Fruit fly (Drosophila melanogaster): Measurements from ENCODE around the gene CG12986.
A peak's percentile ranks its signal among the peaks of the same experiment; 100 is the strongest.

Gene CG12986

dm6 chrX:17865103-17865502, 45.6 kb upstream of the CG12986 start (continued):
- TF ChIP-seq CG6683 (GFP tag; optimal IDR thresholded peaks at IDR 0.05), result no peak
- TF ChIP-seq BtbVII (GFP tag; optimal IDR thresholded peaks at IDR 0.05), result no peak
- TF ChIP-seq Hr78 (GFP tag; optimal IDR thresholded peaks at IDR 0.05), result no peak
- no peak for TF ChIP-seq CG6854 (GFP tag; optimal IDR thresholded peaks at IDR 0.05)
- no peak for TF ChIP-seq D (optimal IDR thresholded peaks at IDR 0.05)
- TF ChIP-seq D (GFP tag; optimal IDR thresholded peaks at IDR 0.05), result no peak
- no peak for TF ChIP-seq CG14965 (GFP tag; optimal IDR thresholded peaks at IDR 0.05; ENCODE audit: borderline replicate concordance)
- 0 out of 2 replicates have a peak, but pooled peaks have one; percentile 25 for TF ChIP-seq CG17328 (GFP tag; IDR thresholded peaks at IDR 0.05)
- no peak for TF ChIP-seq CG2120 (GFP tag; optimal IDR thresholded peaks at IDR 0.05)
- no peak for TF ChIP-seq CG13296 (GFP tag; optimal IDR thresholded peaks at IDR 0.05)
- TF ChIP-seq hkb (optimal IDR thresholded peaks at IDR 0.05), result no peak
- TF ChIP-seq hkb (GFP tag; IDR thresholded peaks at IDR 0.05), result peak; percentile 30; the same call in 1 of the 2 replicates
- TF ChIP-seq Usf (GFP tag; optimal IDR thresholded peaks at IDR 0.05), result no peak
- no peak for TF ChIP-seq Hr3 (GFP tag; optimal IDR thresholded peaks at IDR 0.05)
- TF ChIP-seq CG8924 (tag; optimal IDR thresholded peaks at IDR 0.05), result no peak
- TF ChIP-seq NK7.1 (GFP tag; optimal IDR thresholded peaks at IDR 0.05), result no peak
- TF ChIP-seq B-H2 (GFP tag; optimal IDR thresholded peaks at IDR 0.05), result no peak
- peak; percentile 22 for TF ChIP-seq sens (GFP tag)
- TF ChIP-seq CG9727 (GFP tag; optimal IDR thresholded peaks at IDR 0.05), result peak; percentile 10
- TF ChIP-seq fd96Cb (tag; optimal IDR thresholded peaks at IDR 0.05), result no peak
- no peak for TF ChIP-seq CG2199 (GFP tag; IDR thresholded peaks at IDR 0.05)
- no peak for TF ChIP-seq peb (GFP tag; IDR thresholded peaks at IDR 0.05)
- TF ChIP-seq ham (GFP tag; IDR thresholded peaks at IDR 0.05), result no peak
- TF ChIP-seq CG9932 (GFP tag; IDR thresholded peaks at IDR 0.05), result no peak
- no peak for TF ChIP-seq CG2889 (GFP tag; IDR thresholded peaks at IDR 0.05)
- no peak for TF ChIP-seq Lpt (GFP tag; optimal IDR thresholded peaks at IDR 0.05)
- no peak for TF ChIP-seq btn (GFP tag; optimal IDR thresholded peaks at IDR 0.05)
- TF ChIP-seq CG30403 (GFP tag; optimal IDR thresholded peaks at IDR 0.05), result no peak
- TF ChIP-seq odd (GFP tag; optimal IDR thresholded peaks at IDR 0.05), result no peak
- TF ChIP-seq CG1233 (GFP tag; optimal IDR thresholded peaks at IDR 0.05), result peak; percentile 36
- no peak for TF ChIP-seq CG3281 (GFP tag; optimal IDR thresholded peaks at IDR 0.05)
- TF ChIP-seq nom (GFP tag; optimal IDR thresholded peaks at IDR 0.05), result peak; percentile 22
- no peak for TF ChIP-seq chn (GFP tag; optimal IDR thresholded peaks at IDR 0.05)
- no peak for TF ChIP-seq CG16815 (GFP tag; optimal IDR thresholded peaks at IDR 0.05)
- no peak for TF ChIP-seq CG12219 (GFP tag; optimal IDR thresholded peaks at IDR 0.05)
- no peak for TF ChIP-seq eyg (GFP tag; optimal IDR thresholded peaks at IDR 0.05)
- no peak for TF ChIP-seq CG17829 (tag; optimal IDR thresholded peaks at IDR 0.05)
- no peak for TF ChIP-seq prd (optimal IDR thresholded peaks at IDR 0.05)
- TF ChIP-seq prd (GFP tag; IDR thresholded peaks at IDR 0.05), result no peak
- no peak for TF ChIP-seq CrebB (tag; optimal IDR thresholded peaks at IDR 0.05)
- no peak for TF ChIP-seq fd64A (GFP tag; optimal IDR thresholded peaks at IDR 0.05)
- TF ChIP-seq h (optimal IDR thresholded peaks at IDR 0.05), result no peak
- no peak for TF ChIP-seq scrt (GFP tag; optimal IDR thresholded peaks at IDR 0.05)
- peak; percentile 34 for TF ChIP-seq zen (tag; optimal IDR thresholded peaks at IDR 0.05)
- TF ChIP-seq unc-4 (GFP tag; IDR thresholded peaks at IDR 0.05; ENCODE audit: partially characterized antibody), result no peak
- no peak for TF ChIP-seq usp (GFP tag; optimal IDR thresholded peaks at IDR 0.05)
- TF ChIP-seq jigr1 (GFP tag; IDR thresholded peaks at IDR 0.05), result no peak
- no peak for TF ChIP-seq Hsf (GFP tag; optimal IDR thresholded peaks at IDR 0.05)
- no peak for TF ChIP-seq CkIIα-i1 (GFP tag; IDR thresholded peaks at IDR 0.05)
- no peak for TF ChIP-seq CG8089 (GFP tag; optimal IDR thresholded peaks at IDR 0.05)
- TF ChIP-seq Gsc (GFP tag; IDR thresholded peaks at IDR 0.05), result no peak
- TF ChIP-seq CG17385 (GFP tag; optimal IDR thresholded peaks at IDR 0.05), result peak; percentile 6
- no peak for TF ChIP-seq Lim3 (GFP tag; IDR thresholded peaks at IDR 0.05)
- TF ChIP-seq cg (GFP tag; optimal IDR thresholded peaks at IDR 0.05), result peak; percentile 1
